Worm (Caenorhabditis elegans) whole organism, late embryonic: ENCODE data around the gene irld-27.

ENCODE experiments used
- ceh-18 ChIP-seq: sonication (generic microtip); optimal IDR thresholded peaks from 2 replicates; lab custom pipeline; 2016; ENCODE audit warnings: missing genetic modification characterization, missing compliant biosample characterization
- ceh-48 ChIP-seq: sonication (generic microtip); optimal IDR thresholded peaks from 2 replicates; lab custom pipeline; 2016; ENCODE audit warnings: missing genetic modification characterization, inconsistent platforms, missing compliant biosample characterization
- ceh-9 ChIP-seq: sonication (generic microtip); optimal IDR thresholded peaks from 2 replicates; lab custom pipeline; 2016; ENCODE audit warnings: mild to moderate bottlenecking, missing genetic modification characterization, inconsistent platforms, missing compliant biosample characterization
- dmd-4 ChIP-seq: sonication (generic microtip); optimal IDR thresholded peaks from 2 replicates; lab custom pipeline; 2016; ENCODE audit warnings: borderline replicate concordance, missing genetic modification characterization, missing compliant biosample characterization
- fkh-10 ChIP-seq: fragments of 150-350 bp; optimal IDR thresholded peaks from 2 replicates; lab custom pipeline; 2014; ENCODE audit warnings: missing biosample characterization, missing genetic modification reagents, missing genetic modification characterization
- zip-5 ChIP-seq: sonication (generic microtip); optimal IDR thresholded peaks from 2 replicates; lab custom pipeline; 2016; ENCODE audit warnings: missing genetic modification characterization, missing compliant biosample characterization

ce11 chrII:3297914-3298313 is 34.2 kb upstream of the irld-27 start, which contains the start of gene btb-18:
- TF ChIP-seq ceh-18 (tag; lab: Kevin White, UChicago) (no peak), zip-5 (tag; lab: Kevin White, UChicago) (no peak), fkh-10 (no peak), ceh-9 (tag; lab: Kevin White, UChicago) (no peak), ceh-48 (no peak), dmd-4 (tag; lab: Kevin White, UChicago) (no peak)
